1 fruit fly cellular context compared by ENCODE assay signal in the genomic region with DNA sequence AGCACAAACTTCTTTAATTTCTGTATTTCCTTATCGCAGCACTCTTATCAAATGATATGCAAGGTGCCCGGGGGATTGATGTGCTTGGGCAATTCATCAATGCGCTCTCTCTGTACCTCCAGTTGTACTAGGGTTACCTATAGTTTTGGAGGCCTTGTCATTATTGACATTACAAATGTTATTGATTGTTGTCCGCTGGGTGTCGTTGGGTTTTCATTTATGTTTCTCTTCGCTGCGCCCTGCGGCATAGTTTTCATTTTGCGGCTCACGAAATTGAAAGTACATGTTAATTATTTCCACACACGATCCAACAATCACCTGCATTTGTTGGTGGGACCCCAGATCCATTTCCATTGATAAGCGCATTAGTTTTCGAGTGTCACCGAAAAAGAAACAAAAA.
TF ChIP-seq lines count a peak whose summit lies in the region.

No protein-coding gene starts in this region.

TF ChIP-seq in whole organism, embryonic, 481 proteins besides CTCF, POLR2A, EP300 and RAD21 (continued from another document):
- TF ChIP-seq GATAe (GFP tag; conservative IDR thresholded peaks at IDR 0.05; lab: Robert Waterston, UW) (no peak), onecut (GFP tag; IDR thresholded peaks at IDR 0.05; lab: Robert Waterston, UW) (peak; percentile 40; the same call in 1 of the 2 replicates), HLHmδ (GFP tag; optimal IDR thresholded peaks at IDR 0.05; lab: Kevin White, UChicago) (peak; percentile 20), CG9727 (GFP tag; optimal IDR thresholded peaks at IDR 0.05; lab: Kevin White, UChicago) (peak; percentile 1), toy (GFP tag; IDR thresholded peaks at IDR 0.05; lab: Robert Waterston, UW) (no peak), CG3726 (GFP tag; IDR thresholded peaks at IDR 0.05; lab: Robert Waterston, UW) (no peak), CG3281 (GFP tag; optimal IDR thresholded peaks at IDR 0.05; lab: Kevin White, UChicago) (no peak), Hmx (GFP tag; optimal IDR thresholded peaks at IDR 0.05; lab: Kevin White, UChicago) (no peak), Sox100B (GFP tag; optimal IDR thresholded peaks at IDR 0.05; lab: Kevin White, UChicago) (peak; percentile 42), Vsx1 (GFP tag; optimal IDR thresholded peaks at IDR 0.05; lab: Kevin White, UChicago) (peak; percentile 26), TFAM (GFP tag; optimal IDR thresholded peaks at IDR 0.05; lab: Kevin White, UChicago) (no peak), CG10543 (GFP tag; optimal IDR thresholded peaks at IDR 0.05; lab: Kevin White, UChicago) (peak; percentile 34), CG17912 (GFP tag; optimal IDR thresholded peaks at IDR 0.05; lab: Kevin White, UChicago) (no peak), sqz (GFP tag; optimal IDR thresholded peaks at IDR 0.05; lab: Kevin White, UChicago) (peak; percentile 2), Doc3 (GFP tag; IDR thresholded peaks at IDR 0.05; lab: Robert Waterston, UW; ENCODE audit: partially characterized antibody) (no peak), CG16813 (GFP tag; IDR thresholded peaks at IDR 0.05; lab: Robert Waterston, UW; ENCODE audit: partially characterized antibody) (no peak), hbn (GFP tag; IDR thresholded peaks at IDR 0.05; lab: Robert Waterston, UW; ENCODE audit: partially characterized antibody) (no peak), ranshi (GFP tag; IDR thresholded peaks at IDR 0.05; lab: Robert Waterston, UW) (no peak), sens (GFP tag; lab: Kevin White, UChicago) (peak; percentile 80), CG4854 (GFP tag; optimal IDR thresholded peaks at IDR 0.05; lab: Kevin White, UChicago) (no peak), CG11723 (GFP tag; optimal IDR thresholded peaks at IDR 0.05; lab: Kevin White, UChicago) (no peak), Doc2 (GFP tag; IDR thresholded peaks at IDR 0.05; lab: Robert Waterston, UW) (no peak), CG12769 (tag; optimal IDR thresholded peaks at IDR 0.05; lab: Kevin White, UChicago) (no peak), jigr1 (GFP tag; IDR thresholded peaks at IDR 0.05; lab: Robert Waterston, UW) (no peak), NC2β (GFP tag; optimal IDR thresholded peaks at IDR 0.05; lab: Kevin White, UChicago) (no peak), CG2678 (tag; optimal IDR thresholded peaks at IDR 0.05; lab: Kevin White, UChicago) (peak; percentile 28), sc (optimal IDR thresholded peaks at IDR 0.05; lab: Kevin White, UChicago) (no peak), sc (GFP tag; optimal IDR thresholded peaks at IDR 0.05; lab: Kevin White, UChicago) (no peak), grn (GFP tag; optimal IDR thresholded peaks at IDR 0.05; lab: Kevin White, UChicago) (peak; percentile 61), CG13123 (GFP tag; optimal IDR thresholded peaks at IDR 0.05; lab: Kevin White, UChicago) (no peak), Hr78 (GFP tag; optimal IDR thresholded peaks at IDR 0.05; lab: Kevin White, UChicago) (peak in 1 of 2 experiments; percentile 59), pan (optimal IDR thresholded peaks at IDR 0.05; lab: Kevin White, UChicago) (no peak), pan (GFP tag; optimal IDR thresholded peaks at IDR 0.05 in 1 of 2, IDR thresholded peaks at IDR 0.05 in 1 of 2) (peak in 1 of 2 experiments; percentile 29), Asciz (GFP tag; optimal IDR thresholded peaks at IDR 0.05; lab: Kevin White, UChicago) (peak; percentile 36), Fer3 (tag; optimal IDR thresholded peaks at IDR 0.05; lab: Kevin White, UChicago) (no peak), HmgZ (tag; optimal IDR thresholded peaks at IDR 0.05; lab: Kevin White, UChicago) (no peak), gt (GFP tag; IDR thresholded peaks at IDR 0.05; lab: Robert Waterston, UW) (no peak), esg (GFP tag; conservative IDR thresholded peaks at IDR 0.05; lab: Robert Waterston, UW) (no peak), stwl (tag; optimal IDR thresholded peaks at IDR 0.05; lab: Kevin White, UChicago) (no peak), amos (GFP tag; IDR thresholded peaks at IDR 0.05; lab: Robert Waterston, UW; ENCODE audit: partially characterized antibody) (no peak), fd64A (GFP tag; optimal IDR thresholded peaks at IDR 0.05; lab: Kevin White, UChicago) (peak; percentile 28), dmrt99B (tag; optimal IDR thresholded peaks at IDR 0.05; lab: Kevin White, UChicago) (no peak), lab (GFP tag; optimal IDR thresholded peaks at IDR 0.05; lab: Kevin White, UChicago) (peak; percentile 68), zen (tag; optimal IDR thresholded peaks at IDR 0.05; lab: Kevin White, UChicago) (no peak), CG18262 (tag; optimal IDR thresholded peaks at IDR 0.05; lab: Kevin White, UChicago) (no peak), CG1233 (GFP tag; optimal IDR thresholded peaks at IDR 0.05; lab: Kevin White, UChicago) (peak; percentile 39), CG2889 (GFP tag; IDR thresholded peaks at IDR 0.05; lab: Robert Waterston, UW) (no peak), Kr (GFP tag; optimal IDR thresholded peaks at IDR 0.05; lab: Kevin White, UChicago) (peak; percentile 2), mirr (GFP tag; optimal IDR thresholded peaks at IDR 0.05; lab: Kevin White, UChicago) (no peak), CG8290 (GFP tag; optimal IDR thresholded peaks at IDR 0.05; lab: Kevin White, UChicago) (no peak), CG8290 (tag; optimal IDR thresholded peaks at IDR 0.05; lab: Kevin White, UChicago) (peak in 1 of 2 experiments; percentile 7), exex (tag; optimal IDR thresholded peaks at IDR 0.05; lab: Kevin White, UChicago) (peak; percentile 9), Scr (GFP tag; IDR thresholded peaks at IDR 0.05; lab: Robert Waterston, UW; ENCODE audit: partially characterized antibody) (no peak), CG3847 (GFP tag; IDR thresholded peaks at IDR 0.05; lab: Robert Waterston, UW) (no peak), Hr51 (GFP tag; optimal IDR thresholded peaks at IDR 0.05; lab: Kevin White, UChicago) (no peak), CG12104 (GFP tag; optimal IDR thresholded peaks at IDR 0.05; lab: Kevin White, UChicago) (no peak), eve (GFP tag; optimal IDR thresholded peaks at IDR 0.05; lab: Kevin White, UChicago) (peak in 1 of 2 experiments; percentile 38), chm (GFP tag; IDR thresholded peaks at IDR 0.05; lab: Robert Waterston, UW) (peak; percentile 60; the same call in 1 of the 2 replicates), dati (GFP tag; IDR thresholded peaks at IDR 0.05; lab: Robert Waterston, UW) (no peak), emc (GFP tag; optimal IDR thresholded peaks at IDR 0.05; lab: Kevin White, UChicago) (no peak), sug (tag; optimal IDR thresholded peaks at IDR 0.05; lab: Kevin White, UChicago) (peak; percentile 72), CG9932 (GFP tag; IDR thresholded peaks at IDR 0.05; lab: Robert Waterston, UW) (no peak), CG32767 (GFP tag; IDR thresholded peaks at IDR 0.05; lab: Robert Waterston, UW) (no peak), otp (GFP tag; IDR thresholded peaks at IDR 0.05; lab: Robert Waterston, UW) (peak; percentile 56; the same call in 1 of the 3 replicates), Awh (GFP tag; IDR thresholded peaks at IDR 0.05; lab: Robert Waterston, UW) (peak; percentile 54; the same call in 1 of the 2 replicates), oc (tag; optimal IDR thresholded peaks at IDR 0.05; lab: Kevin White, UChicago) (peak; percentile 28), CG15601 (tag; optimal IDR thresholded peaks at IDR 0.05; lab: Kevin White, UChicago) (peak; percentile 47), CG11696 (GFP tag; IDR thresholded peaks at IDR 0.05; lab: Robert Waterston, UW) (no peak), wek (GFP tag; optimal IDR thresholded peaks at IDR 0.05; lab: Kevin White, UChicago) (no peak), hkb (optimal IDR thresholded peaks at IDR 0.05; lab: Kevin White, UChicago) (no peak), hkb (GFP tag; IDR thresholded peaks at IDR 0.05; lab: Robert Waterston, UW) (no peak), CG6813 (GFP tag; optimal IDR thresholded peaks at IDR 0.05; lab: Kevin White, UChicago) (peak; percentile 21), CG3407 (GFP tag; optimal IDR thresholded peaks at IDR 0.05; lab: Kevin White, UChicago) (peak; percentile 45), CG5180 (GFP tag; optimal IDR thresholded peaks at IDR 0.05; lab: Kevin White, UChicago) (no peak), Xbp1 (GFP tag; optimal IDR thresholded peaks at IDR 0.05; lab: Kevin White, UChicago) (no peak), jumu (GFP tag; optimal IDR thresholded peaks at IDR 0.05; lab: Kevin White, UChicago) (no peak), row (GFP tag; IDR thresholded peaks at IDR 0.05; lab: Robert Waterston, UW) (no peak), kni (GFP tag; optimal IDR thresholded peaks at IDR 0.05; lab: Kevin White, UChicago) (peak; percentile 82), CG14860 (GFP tag; IDR thresholded peaks at IDR 0.05; lab: Robert Waterston, UW; ENCODE audit: partially characterized antibody) (no peak), D (optimal IDR thresholded peaks at IDR 0.05; lab: Kevin White, UChicago) (no peak), D (GFP tag; optimal IDR thresholded peaks at IDR 0.05; lab: Kevin White, UChicago) (peak; percentile 4), vfl (GFP tag; optimal IDR thresholded peaks at IDR 0.05; lab: Kevin White, UChicago) (no peak), tap (tag; optimal IDR thresholded peaks at IDR 0.05; lab: Kevin White, UChicago) (no peak), CG15696 (tag; optimal IDR thresholded peaks at IDR 0.05; lab: Kevin White, UChicago) (peak; percentile 47)
